Fruit fly (Drosophila melanogaster): ENCODE data around the gene Eig71Ef.

The Eig71Ef gene

DNA sequence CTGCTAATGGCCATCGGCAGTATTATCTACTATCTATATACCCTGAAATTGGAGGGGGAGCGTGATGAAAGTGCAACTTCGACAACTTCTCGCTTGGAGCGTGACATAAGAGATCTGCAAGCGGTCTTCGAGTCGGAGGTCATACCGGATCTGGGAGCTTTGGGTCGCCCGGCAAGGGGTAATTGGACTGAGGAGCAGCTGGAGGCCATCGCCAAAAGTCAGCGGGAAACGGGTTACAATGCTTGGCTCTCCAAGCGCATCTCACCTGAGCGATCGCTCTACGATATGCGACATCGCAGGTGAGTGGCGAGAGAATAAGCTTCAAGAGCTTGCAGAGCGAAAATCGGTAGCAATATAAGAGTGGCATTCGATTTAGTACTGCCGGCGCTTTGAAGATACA, 26.8 kb upstream of the Eig71Ef start:
- TF ChIP-seq CG13204 (GFP tag; optimal IDR thresholded peaks at IDR 0.05) = peak; percentile 51
- TF ChIP-seq Pif1B (GFP tag; optimal IDR thresholded peaks at IDR 0.05) = no peak

DNA sequence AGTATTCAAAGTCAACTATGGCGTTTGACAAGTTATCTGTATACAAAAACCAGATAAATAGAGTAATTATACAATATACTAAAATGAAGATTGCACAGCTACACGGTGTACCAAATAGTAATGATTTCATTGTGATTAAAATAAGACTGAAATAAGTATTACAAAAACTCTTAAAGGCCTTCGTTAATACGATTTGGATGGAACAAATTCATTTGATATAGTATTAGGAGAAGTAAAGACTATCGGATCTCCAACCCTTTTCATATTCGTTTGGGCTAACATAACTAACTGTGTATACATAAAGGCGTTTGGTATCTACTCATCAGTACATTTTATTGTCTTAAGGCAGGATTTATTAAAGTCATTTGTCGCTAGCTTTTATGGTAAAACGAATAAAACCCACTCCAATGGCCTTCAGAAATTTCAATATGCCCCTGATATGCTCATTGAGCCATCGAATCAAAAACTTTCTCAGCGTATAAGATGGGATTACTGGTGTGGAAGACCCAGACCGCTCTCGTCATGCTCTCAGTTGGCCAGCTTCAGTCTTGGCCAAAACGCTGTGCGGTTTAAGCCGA, 26.2 kb upstream of the Eig71Ef start, which contains the start of the genes CG7579 and Pgant8:
Gene CG7579, minus strand, starts transcription at position 101 of the 578 bp plus-strand sequence.
Gene Pgant8, plus strand, starts transcription at position 528 of the 578 bp plus-strand sequence.
- TF ChIP-seq CG8159 (tag; optimal IDR thresholded peaks at IDR 0.05) (no peak), CG10348 (GFP tag; IDR thresholded peaks at IDR 0.05) (no peak), D1 (tag; optimal IDR thresholded peaks at IDR 0.05) (no peak), Snoo (tag; optimal IDR thresholded peaks at IDR 0.05) (no peak), EcR (GFP tag; optimal IDR thresholded peaks at IDR 0.05) (no peak), Pif1A (GFP tag; optimal IDR thresholded peaks at IDR 0.05) (no peak), CG9948 (tag; optimal IDR thresholded peaks at IDR 0.05) (no peak)

DNA sequence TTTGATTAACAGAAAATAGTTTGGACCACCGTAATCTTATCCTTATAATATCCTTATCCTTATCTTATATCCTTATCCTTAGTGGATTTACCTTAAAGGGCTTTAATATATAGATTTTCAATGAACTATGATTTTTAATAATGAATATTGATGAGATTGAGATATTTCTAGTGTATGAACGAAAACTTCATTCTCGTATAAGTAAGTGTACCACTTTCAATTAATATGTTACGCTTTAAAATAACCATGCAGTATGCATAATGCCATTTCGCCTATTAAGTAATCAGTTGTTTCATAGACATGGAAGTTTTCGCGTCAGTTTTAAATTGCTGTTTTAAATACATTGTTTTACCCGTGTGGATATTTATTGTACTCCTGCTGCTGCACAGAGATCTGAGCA, 22.2 kb upstream of the Eig71Ef start, which contains the start of gene CG7304:
Gene CG7304, plus strand, starts transcription at position 301 of the 400 bp plus-strand sequence.
- TF ChIP-seq CG15710 (tag; optimal IDR thresholded peaks at IDR 0.05) (no peak), CG32121 (GFP tag; IDR thresholded peaks at IDR 0.05) (no peak), rn (GFP tag; IDR thresholded peaks at IDR 0.05) (no peak), D1 (tag; optimal IDR thresholded peaks at IDR 0.05) (no peak), Ets98B (GFP tag; IDR thresholded peaks at IDR 0.05) (no peak), CG10348 (GFP tag; IDR thresholded peaks at IDR 0.05) (no peak), CG12605 (GFP tag; IDR thresholded peaks at IDR 0.05) (no peak), Pif1B (GFP tag; optimal IDR thresholded peaks at IDR 0.05) (no peak), Snoo (tag; optimal IDR thresholded peaks at IDR 0.05) (no peak), CG4496 (GFP tag; IDR thresholded peaks at IDR 0.05) (no peak), CG14655 (GFP tag; optimal IDR thresholded peaks at IDR 0.05) (no peak), CG8159 (tag; optimal IDR thresholded peaks at IDR 0.05) (no peak), gl (tag; optimal IDR thresholded peaks at IDR 0.05) (no peak), CG9948 (tag; optimal IDR thresholded peaks at IDR 0.05) (no peak), CG34367 (tag; optimal IDR thresholded peaks at IDR 0.05) (no peak)

DNA sequence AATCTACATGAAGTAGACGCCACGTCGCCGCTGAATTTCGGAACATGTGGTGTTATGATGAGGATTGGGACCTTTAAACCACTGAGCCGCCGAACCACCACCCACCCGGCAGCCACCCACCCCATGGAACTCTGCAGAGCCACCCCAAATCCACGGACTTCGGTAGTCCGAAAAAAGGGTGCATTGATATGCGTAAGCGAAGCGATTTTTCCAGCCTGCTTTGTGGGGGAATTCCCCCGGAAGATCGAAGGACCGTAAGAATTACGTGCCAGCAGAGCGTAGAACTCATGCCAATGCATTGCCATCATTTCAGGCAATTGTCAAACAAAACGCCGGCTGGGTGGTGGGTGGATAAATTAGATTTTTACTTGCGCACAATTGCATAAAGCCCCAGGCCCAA, 21.1 kb upstream of the Eig71Ef start:
- TF ChIP-seq CG32121 (GFP tag; IDR thresholded peaks at IDR 0.05) = no peak
- no peak for TF ChIP-seq CG34367 (tag; optimal IDR thresholded peaks at IDR 0.05)
- no peak for TF ChIP-seq CG13204 (GFP tag; optimal IDR thresholded peaks at IDR 0.05)
- TF ChIP-seq CG10348 (GFP tag; IDR thresholded peaks at IDR 0.05) = no peak
- TF ChIP-seq fd96Ca (GFP tag; IDR thresholded peaks at IDR 0.05) = no peak

DNA sequence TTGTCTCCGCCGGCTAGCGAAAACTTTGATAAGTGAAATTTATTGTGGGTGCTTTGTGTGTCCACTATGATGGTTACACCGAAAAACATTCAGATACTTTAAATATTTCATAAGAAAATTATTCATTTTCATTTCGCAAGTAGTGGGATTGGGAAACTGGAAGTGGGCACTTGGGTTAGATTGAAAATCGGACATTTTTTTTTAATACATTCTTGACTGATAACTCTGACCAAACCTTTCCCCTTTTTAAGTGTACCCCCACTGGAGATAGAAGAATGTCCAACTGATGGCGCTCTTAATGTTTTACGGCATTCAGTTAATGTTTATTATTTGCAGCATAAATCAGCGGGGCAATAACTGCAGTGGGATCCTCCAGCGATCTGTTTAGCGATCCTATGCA, 20.5 kb upstream of the Eig71Ef start:
- no peak for TF ChIP-seq CG8301 (tag; optimal IDR thresholded peaks at IDR 0.05)
- peak; percentile 5 for TF ChIP-seq CG8159 (tag; optimal IDR thresholded peaks at IDR 0.05)
- no peak for TF ChIP-seq gl (tag; optimal IDR thresholded peaks at IDR 0.05)
- TF ChIP-seq CG14655 (GFP tag; optimal IDR thresholded peaks at IDR 0.05) = peak; percentile 1
- TF ChIP-seq CG13204 (GFP tag; optimal IDR thresholded peaks at IDR 0.05) = no peak
- TF ChIP-seq CG9948 (tag; optimal IDR thresholded peaks at IDR 0.05) = peak; percentile 20
- no peak for TF ChIP-seq Ets98B (GFP tag; IDR thresholded peaks at IDR 0.05)

DNA sequence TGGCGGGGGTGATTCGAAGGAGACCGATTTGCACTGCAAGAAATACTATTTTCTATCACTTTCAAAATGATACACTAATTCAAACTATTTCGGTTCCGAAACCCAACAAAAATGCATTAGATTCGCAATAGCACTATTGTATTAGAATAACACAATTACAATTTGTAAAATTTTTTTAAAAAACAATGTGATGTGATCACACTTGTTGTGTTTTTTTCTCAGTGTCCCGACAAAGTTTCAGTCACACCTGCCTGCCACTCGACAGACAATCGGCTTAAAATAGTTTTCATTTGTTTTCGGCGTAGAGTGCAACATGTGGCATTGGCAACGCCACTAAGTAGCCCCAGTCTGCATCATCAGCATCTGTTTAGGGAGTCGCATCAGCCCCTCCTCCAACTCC, 17.9 kb upstream of the Eig71Ef start:
- TF ChIP-seq gl (tag; optimal IDR thresholded peaks at IDR 0.05) = no peak
- TF ChIP-seq CG8301 (tag; optimal IDR thresholded peaks at IDR 0.05) = peak; percentile 37
- 0 out of 2 replicates have a peak, but pooled peaks have one; percentile 14 for TF ChIP-seq Ets98B (GFP tag; IDR thresholded peaks at IDR 0.05)
- no peak for TF ChIP-seq CG10348 (GFP tag; IDR thresholded peaks at IDR 0.05)
- no peak for TF ChIP-seq CG15710 (tag; optimal IDR thresholded peaks at IDR 0.05)
- TF ChIP-seq CG32121 (GFP tag; IDR thresholded peaks at IDR 0.05) = no peak
- no peak for TF ChIP-seq CG12605 (GFP tag; IDR thresholded peaks at IDR 0.05)
- TF ChIP-seq CG13204 (GFP tag; optimal IDR thresholded peaks at IDR 0.05) = no peak
- no peak for TF ChIP-seq CG8159 (tag; optimal IDR thresholded peaks at IDR 0.05)
- TF ChIP-seq CG17806 (tag; optimal IDR thresholded peaks at IDR 0.05) = no peak
- no peak for TF ChIP-seq fd96Ca (GFP tag; IDR thresholded peaks at IDR 0.05)
- TF ChIP-seq Pif1A (GFP tag; optimal IDR thresholded peaks at IDR 0.05) = no peak
- no peak for TF ChIP-seq CG4496 (GFP tag; IDR thresholded peaks at IDR 0.05)
- peak; percentile 65 for TF ChIP-seq CG14655 (GFP tag; optimal IDR thresholded peaks at IDR 0.05)
- TF ChIP-seq D1 (tag; optimal IDR thresholded peaks at IDR 0.05) = no peak
- TF ChIP-seq rn (GFP tag; IDR thresholded peaks at IDR 0.05) = no peak
- no peak for TF ChIP-seq EcR (GFP tag; optimal IDR thresholded peaks at IDR 0.05)
- TF ChIP-seq CG9948 (tag; optimal IDR thresholded peaks at IDR 0.05) = peak; percentile 23
- no peak for TF ChIP-seq Pif1B (GFP tag; optimal IDR thresholded peaks at IDR 0.05)
- no peak for TF ChIP-seq CG34367 (tag; optimal IDR thresholded peaks at IDR 0.05)
- TF ChIP-seq Snoo (tag; optimal IDR thresholded peaks at IDR 0.05) = no peak

DNA sequence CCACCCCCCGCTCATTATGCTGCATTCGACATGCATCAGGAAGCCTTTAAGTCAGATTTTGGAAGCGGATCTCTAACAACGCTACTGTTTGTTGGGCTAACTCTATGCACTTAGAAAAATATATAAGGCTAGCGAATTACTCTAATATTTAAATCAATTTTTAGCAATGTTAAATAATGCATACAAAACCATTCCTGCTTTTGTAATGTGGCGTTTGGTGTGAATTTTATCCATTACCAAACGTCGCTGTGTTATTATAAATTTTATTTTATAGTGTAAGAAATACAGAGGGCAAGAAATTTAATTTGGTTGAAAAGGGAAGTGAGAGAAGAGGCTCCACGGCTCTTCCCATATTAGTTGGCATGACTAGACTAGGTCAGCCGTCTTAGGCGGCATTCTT, 15.6 kb upstream of the Eig71Ef start:
- TF ChIP-seq D1 (tag; optimal IDR thresholded peaks at IDR 0.05) (no peak), CG9948 (tag; optimal IDR thresholded peaks at IDR 0.05) (peak; percentile 3), Pif1B (GFP tag; optimal IDR thresholded peaks at IDR 0.05) (no peak), CG14655 (GFP tag; optimal IDR thresholded peaks at IDR 0.05) (peak; percentile 14)
